Fruit fly (Drosophila melanogaster): Measurements from ENCODE around the gene CG15167.

CG15167 gene

DNA sequence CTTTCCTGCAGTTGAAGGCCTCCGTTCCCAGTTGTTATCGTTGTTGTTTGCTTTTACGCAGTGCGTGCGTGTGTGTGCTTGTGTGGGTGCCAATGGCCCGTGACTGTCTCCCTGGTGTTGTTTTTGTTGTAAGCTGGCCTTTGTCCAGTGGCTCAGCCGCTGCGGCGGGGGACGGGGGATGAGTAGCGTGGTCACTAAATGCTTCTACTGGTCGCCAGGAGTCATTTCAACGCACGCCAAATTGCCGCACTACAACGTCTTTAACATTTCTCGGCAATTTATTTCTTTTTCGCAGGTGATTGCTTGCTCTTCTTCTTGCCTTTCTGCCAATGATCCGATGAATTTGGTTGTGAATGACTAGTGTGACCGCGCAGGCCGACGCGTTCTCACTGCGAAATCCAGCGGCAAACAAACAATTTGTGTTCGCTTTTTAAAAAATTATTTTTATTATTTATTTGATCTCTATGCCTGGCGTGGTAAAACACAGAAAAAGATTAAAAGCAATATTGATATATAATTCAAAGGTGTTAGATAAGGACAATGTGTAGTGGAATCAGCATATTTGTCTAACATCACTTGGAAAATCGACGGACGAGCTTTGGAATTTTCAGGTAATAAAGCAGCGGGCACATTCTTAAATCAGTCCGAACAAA lies 31.8 kb upstream of the CG15167 start, which contains the start of the genes Faf2 and Grip71 (continued):
- TF ChIP-seq CG32006 (GFP tag; optimal IDR thresholded peaks at IDR 0.05) = peak; percentile 90
- TF ChIP-seq pdm3 (GFP tag; optimal IDR thresholded peaks at IDR 0.05) = peak; percentile 89
- no peak for TF ChIP-seq fd85E (GFP tag; optimal IDR thresholded peaks at IDR 0.05)
- TF ChIP-seq CG15336 (GFP tag; IDR thresholded peaks at IDR 0.05) = peak; percentile 61; the same call in 1 of the 2 replicates
- peak; percentile 83 for TF ChIP-seq Lpt (GFP tag; optimal IDR thresholded peaks at IDR 0.05)
- peak; percentile 46 for TF ChIP-seq CG6808 (GFP tag; optimal IDR thresholded peaks at IDR 0.05)
- peak; percentile 90 for TF ChIP-seq CG31627 (GFP tag; optimal IDR thresholded peaks at IDR 0.05)
- TF ChIP-seq eg (GFP tag; IDR thresholded peaks at IDR 0.05) = peak; percentile 95
- peak; percentile 88 for TF ChIP-seq Sox15 (GFP tag; optimal IDR thresholded peaks at IDR 0.05)
- peak; percentile 85 for TF ChIP-seq lz (GFP tag; optimal IDR thresholded peaks at IDR 0.05)
- TF ChIP-seq dsx (GFP tag; optimal IDR thresholded peaks at IDR 0.05; ENCODE audit: poor library complexity, severe bottlenecking) = peak; percentile 71
- peak; percentile 77 for TF ChIP-seq Ets96B (tag; optimal IDR thresholded peaks at IDR 0.05)
- peak; percentile 90 for TF ChIP-seq OdsH (GFP tag; optimal IDR thresholded peaks at IDR 0.05)
- TF ChIP-seq Sox102F (GFP tag; optimal IDR thresholded peaks at IDR 0.05) = peak; percentile 63
- peak; percentile 68 for TF ChIP-seq CG1621 (tag; optimal IDR thresholded peaks at IDR 0.05)
- TF ChIP-seq CG6163 (GFP tag; IDR thresholded peaks at IDR 0.05) = peak; percentile 91
- TF ChIP-seq net (GFP tag; optimal IDR thresholded peaks at IDR 0.05) = peak; percentile 71
- TF ChIP-seq CG34406 (GFP tag; optimal IDR thresholded peaks at IDR 0.05) = peak; percentile 70
- TF ChIP-seq Smox (GFP tag; optimal IDR thresholded peaks at IDR 0.05) = peak; percentile 81

DNA sequence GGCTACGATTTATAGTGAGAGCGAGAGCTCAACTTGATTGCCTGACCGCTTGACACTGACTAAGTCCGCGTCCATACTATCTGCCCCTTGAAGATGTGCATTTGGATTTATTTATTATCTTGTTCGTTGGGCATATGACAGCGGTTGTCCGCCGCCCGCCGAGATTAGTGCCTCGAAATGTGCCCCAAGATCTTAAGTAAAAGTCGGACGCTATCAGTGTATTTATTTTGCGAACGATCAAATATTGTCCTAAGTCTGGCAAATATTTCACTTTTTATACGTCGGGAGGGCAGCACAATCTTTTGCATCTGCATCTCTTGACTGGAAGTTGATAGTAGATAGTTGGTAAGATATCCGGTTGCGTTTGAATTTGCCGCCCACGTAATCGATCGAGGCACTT lies 26.5 kb upstream of the CG15167 start, which contains the start of gene Irk3:
Irk3 (minus strand) TSS at position 63 of the 400 bp plus-strand sequence.
- no peak for TF ChIP-seq CG3032 (tag; optimal IDR thresholded peaks at IDR 0.05)
- no peak for TF ChIP-seq svp (GFP tag)
- no peak for TF ChIP-seq CG6163 (GFP tag; IDR thresholded peaks at IDR 0.05)
- TF ChIP-seq CG10631 (GFP tag; optimal IDR thresholded peaks at IDR 0.05) = no peak
- TF ChIP-seq CG1621 (tag; optimal IDR thresholded peaks at IDR 0.05) = no peak
- no peak for TF ChIP-seq Met (GFP tag; optimal IDR thresholded peaks at IDR 0.05)
- TF ChIP-seq lz (GFP tag; optimal IDR thresholded peaks at IDR 0.05) = no peak
- TF ChIP-seq Ets21C (GFP tag; optimal IDR thresholded peaks at IDR 0.05) = no peak
- no peak for TF ChIP-seq CG6854 (GFP tag; optimal IDR thresholded peaks at IDR 0.05)
- TF ChIP-seq CG8319 (GFP tag; optimal IDR thresholded peaks at IDR 0.05) = no peak
- no peak for TF ChIP-seq Hr4 (GFP tag; optimal IDR thresholded peaks at IDR 0.05)
- no peak for TF ChIP-seq CG8119 (GFP tag; IDR thresholded peaks at IDR 0.05)
- no peak for TF ChIP-seq Sox15 (GFP tag; optimal IDR thresholded peaks at IDR 0.05)
- no peak for TF ChIP-seq pdm3 (GFP tag; optimal IDR thresholded peaks at IDR 0.05)
- TF ChIP-seq fd85E (GFP tag; optimal IDR thresholded peaks at IDR 0.05) = no peak
- no peak for TF ChIP-seq CG32006 (GFP tag; optimal IDR thresholded peaks at IDR 0.05)
- no peak for TF ChIP-seq Lpt (GFP tag; optimal IDR thresholded peaks at IDR 0.05)
- TF ChIP-seq Hr38 (GFP tag; optimal IDR thresholded peaks at IDR 0.05) = no peak
- TF ChIP-seq eg (GFP tag; IDR thresholded peaks at IDR 0.05) = no peak

DNA sequence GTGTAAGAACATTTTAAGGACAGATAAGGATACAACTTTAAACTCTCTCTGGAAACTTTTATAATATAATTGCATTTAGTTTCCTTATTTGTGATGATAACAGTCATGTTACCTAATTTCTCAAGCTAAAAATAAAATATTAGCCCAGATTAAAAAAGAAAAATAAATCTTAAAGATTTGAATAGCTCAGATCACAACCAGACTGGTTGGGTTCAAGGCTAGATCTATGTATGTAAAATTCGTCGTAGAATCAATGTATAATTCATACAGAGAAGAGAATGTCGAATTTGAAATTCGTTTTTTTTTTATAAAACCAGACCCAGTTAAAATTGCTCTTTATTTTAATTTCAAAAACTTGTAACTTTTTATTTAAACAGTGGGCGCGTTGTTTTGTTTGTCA lies 26.1 kb upstream of the CG15167 start:
- TF ChIP-seq CG34406 (GFP tag; optimal IDR thresholded peaks at IDR 0.05) = no peak
- TF ChIP-seq OdsH (GFP tag; optimal IDR thresholded peaks at IDR 0.05) = no peak
- no peak for TF ChIP-seq CG10669 (GFP tag; optimal IDR thresholded peaks at IDR 0.05)
- no peak for TF ChIP-seq CG31627 (GFP tag; optimal IDR thresholded peaks at IDR 0.05)
- TF ChIP-seq eg (GFP tag; IDR thresholded peaks at IDR 0.05) = no peak
- TF ChIP-seq net (GFP tag; optimal IDR thresholded peaks at IDR 0.05) = no peak
- TF ChIP-seq Sox14 (GFP tag; optimal IDR thresholded peaks at IDR 0.05) = no peak
- TF ChIP-seq spab (GFP tag; optimal IDR thresholded peaks at IDR 0.05) = no peak
- no peak for TF ChIP-seq CG11762 (GFP tag; optimal IDR thresholded peaks at IDR 0.05; ENCODE audit: insufficient read depth)
- TF ChIP-seq achi (GFP tag; optimal IDR thresholded peaks at IDR 0.05) = no peak
- TF ChIP-seq fd85E (GFP tag; optimal IDR thresholded peaks at IDR 0.05) = no peak
- TF ChIP-seq Ets96B (tag; optimal IDR thresholded peaks at IDR 0.05) = no peak
